Worm (Caenorhabditis elegans): ENCODE results near the gene F26H11.4.

Gene F26H11.4

DNA sequence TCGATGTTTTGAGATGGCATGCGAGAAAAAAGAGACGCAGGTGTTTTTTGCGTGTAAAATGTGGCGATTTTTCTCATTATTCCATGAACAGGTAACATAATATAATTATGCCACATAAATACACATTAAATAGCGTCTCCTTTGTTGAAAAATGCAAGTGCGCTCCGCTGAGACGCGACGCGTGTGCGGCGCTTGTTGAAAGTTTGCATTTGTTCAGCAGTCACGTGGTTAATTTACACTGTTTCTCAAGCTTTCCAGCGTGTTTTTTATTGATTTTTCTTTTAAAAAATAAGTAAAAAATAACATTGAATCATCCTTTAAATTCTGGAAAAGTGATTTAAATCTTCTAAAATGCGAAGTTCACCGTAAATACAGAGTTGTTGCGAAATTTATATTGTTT, 8.8 kb upstream of the F26H11.4 start (continued):
- TF ChIP-seq madf-3 (GFP tag; IDR thresholded peaks at IDR 0.05) (peak; percentile 98), dox-1 (GFP tag; IDR thresholded peaks at IDR 0.05) (peak; percentile 36; the same call in 1 of the 2 replicates), lin-40 (tag; optimal IDR thresholded peaks at IDR 0.05) (peak; percentile 65), ceh-91 (GFP tag; IDR thresholded peaks at IDR 0.05) (no peak), aptf-3 (GFP tag; IDR thresholded peaks at IDR 0.05) (no peak), ets-4 (GFP tag; optimal IDR thresholded peaks at IDR 0.05) (no peak), rcor-1 (GFP tag; IDR thresholded peaks at IDR 0.05) (no peak), efl-1 (GFP tag; optimal IDR thresholded peaks at IDR 0.05) (peak; percentile 16), madf-10 (tag; optimal IDR thresholded peaks at IDR 0.05) (peak; percentile 56), attf-6 (GFP tag; IDR thresholded peaks at IDR 0.05) (no peak), ceh-58 (GFP tag; IDR thresholded peaks at IDR 0.05) (no peak), K12H6.12 (tag; optimal IDR thresholded peaks at IDR 0.05) (peak; percentile 58), F23B12.7 (tag; optimal IDR thresholded peaks at IDR 0.05; ENCODE audit: insufficient read depth) (peak; percentile 56), F52B5.7 (tag; optimal IDR thresholded peaks at IDR 0.05) (no peak), lin-35 (GFP tag; optimal IDR thresholded peaks at IDR 0.05) (peak in 1 of 3 experiments; percentile 87), snpc-4 (GFP tag; optimal IDR thresholded peaks at IDR 0.05) (no peak), snpc-4 (tag; optimal IDR thresholded peaks at IDR 0.05) (peak; percentile 45 to 65 (median 51)), egl-44 (GFP tag; IDR thresholded peaks at IDR 0.05) (no peak), ztf-25 (GFP tag; IDR thresholded peaks at IDR 0.05) (no peak), nhr-27 (tag; optimal IDR thresholded peaks at IDR 0.05) (no peak), let-607 (tag; optimal IDR thresholded peaks at IDR 0.05) (peak; percentile 80 to 87), pbrm-1 (GFP tag; IDR thresholded peaks at IDR 0.05) (peak; percentile 49; the same call in 1 of the 2 replicates), ceh-100 (GFP tag; IDR thresholded peaks at IDR 0.05) (no peak)

DNA sequence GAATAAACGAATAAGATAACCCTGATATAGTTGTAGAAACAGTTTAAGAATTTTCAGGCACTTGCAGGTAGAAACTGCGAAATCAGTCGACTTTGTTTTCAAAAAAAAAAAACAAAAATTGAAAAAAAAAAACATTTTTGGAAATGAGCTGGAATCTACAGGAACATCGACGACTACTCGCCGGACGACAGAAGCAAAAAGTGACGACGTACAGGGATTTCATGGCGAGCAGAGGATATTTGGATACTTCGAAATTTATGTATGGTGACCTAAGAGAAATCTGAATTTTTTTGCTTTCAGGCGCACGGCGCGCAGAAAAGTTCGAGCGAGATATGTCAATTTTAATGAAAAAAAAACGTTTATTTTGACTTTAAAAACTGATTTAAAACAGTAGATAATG, 7.3 kb upstream of the F26H11.4 start:
- TF ChIP-seq attf-5 (GFP tag; optimal IDR thresholded peaks at IDR 0.05) = no peak
- TF ChIP-seq aptf-3 (GFP tag; IDR thresholded peaks at IDR 0.05) = no peak
- TF ChIP-seq Y53G8AR.9 (GFP tag; conservative IDR thresholded peaks at IDR 0.05) = 0 out of 2 replicates have a peak, but pooled peaks have one; percentile 15
- TF ChIP-seq efl-1 (GFP tag; optimal IDR thresholded peaks at IDR 0.05) = no peak
- no peak for TF ChIP-seq ztf-22 (GFP tag; optimal IDR thresholded peaks at IDR 0.05)
- TF ChIP-seq mes-4 (tag; optimal IDR thresholded peaks at IDR 0.05) = no peak
- no peak for TF ChIP-seq pbrm-1 (GFP tag; IDR thresholded peaks at IDR 0.05)
- no peak for TF ChIP-seq madf-3 (GFP tag; IDR thresholded peaks at IDR 0.05)
- peak; percentile 26 for TF ChIP-seq ama-1 (optimal IDR thresholded peaks at IDR 0.05)
- TF ChIP-seq ama-1 (GFP tag; optimal IDR thresholded peaks at IDR 0.05) = no peak
- TF ChIP-seq Y95B8A.8 (GFP tag; IDR thresholded peaks at IDR 0.05) = no peak
- no peak for TF ChIP-seq T07F8.4 (tag; optimal IDR thresholded peaks at IDR 0.05)
- TF ChIP-seq tlf-1 (GFP tag; optimal IDR thresholded peaks at IDR 0.05) = no peak
- TF ChIP-seq gei-17 (GFP tag; optimal IDR thresholded peaks at IDR 0.05) = no peak
- no peak for TF ChIP-seq lsy-27 (tag; optimal IDR thresholded peaks at IDR 0.05; ENCODE audit: borderline replicate concordance, insufficient read depth)

DNA sequence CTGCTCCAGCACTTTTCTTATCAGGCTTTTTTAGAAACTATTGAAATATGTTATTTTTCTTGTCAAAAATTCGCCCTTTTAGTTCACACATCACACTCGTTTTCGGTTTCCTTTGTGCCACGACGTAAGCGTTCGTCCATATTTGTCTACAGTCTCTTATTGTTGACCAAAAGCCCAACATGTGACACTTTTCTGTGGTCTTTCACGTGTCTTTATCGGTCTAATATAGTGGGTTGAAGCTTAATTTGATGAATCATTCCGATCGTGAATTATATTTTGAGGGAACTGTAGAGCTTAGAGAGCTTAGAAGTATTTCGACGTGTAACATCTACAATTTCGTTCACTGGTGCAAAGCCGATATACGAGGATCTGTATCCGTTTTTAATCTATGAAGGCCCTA, 4.1 kb upstream of the F26H11.4 start:
- TF ChIP-seq cebp-1 (GFP tag; IDR thresholded peaks at IDR 0.05) = no peak
- TF ChIP-seq cebp-1 (tag; optimal IDR thresholded peaks at IDR 0.05) = peak; percentile 14
- peak; percentile 21 for TF ChIP-seq pha-4 (tag; optimal IDR thresholded peaks at IDR 0.05)
- peak; percentile 9 for TF ChIP-seq nhr-80 (tag; optimal IDR thresholded peaks at IDR 0.05)
- TF ChIP-seq Y56A3A.18 (GFP tag; IDR thresholded peaks at IDR 0.05) = no peak
- no peak for TF ChIP-seq F10E7.11 (tag; optimal IDR thresholded peaks at IDR 0.05)
- no peak for TF ChIP-seq nhr-90 (tag; optimal IDR thresholded peaks at IDR 0.05)

Measured in whole organism, young adult.